Fruit fly (Drosophila melanogaster) whole organism, wandering third instar larva: ENCODE measurements around the gene mAChR-C.

Source experiments
- CG9705 ChIP-seq: fragments of 200-800 bp; sonication (Bioruptor generic); optimal IDR thresholded peaks from 2 replicates; lab custom pipeline; 2018; ENCODE audit warnings: missing biosample characterization, mild to moderate bottlenecking, missing genetic modification characterization
- GATAd ChIP-seq: sonication (Bioruptor generic); optimal IDR thresholded peaks from 2 replicates; lab custom pipeline; 2016; ENCODE audit warnings: missing biosample characterization, missing genetic modification characterization
- Hnf4 ChIP-seq: fragments of 200-800 bp; sonication (Bioruptor generic); optimal IDR thresholded peaks from 2 replicates; lab custom pipeline; 2016; ENCODE audit warnings: missing biosample characterization, mild to moderate bottlenecking, missing genetic modification characterization
- Hr78 ChIP-seq: fragments of >200 bp; optimal IDR thresholded peaks from 2 replicates; lab custom pipeline; 2017; ENCODE audit warnings: missing biosample characterization, missing genetic modification characterization
- Mio ChIP-seq: sonication (Bioruptor generic); optimal IDR thresholded peaks from 2 replicates; lab custom pipeline; 2016; ENCODE audit warnings: missing biosample characterization, missing genetic modification characterization
- Myc ChIP-seq: fragments of >200 bp; optimal IDR thresholded peaks from 2 replicates; lab custom pipeline; 2017
- br ChIP-seq: fragments of 200-800 bp; sonication (Bioruptor generic); optimal IDR thresholded peaks from 2 replicates; lab custom pipeline; 2016; ENCODE audit warnings: missing biosample characterization, missing genetic modification characterization
- ey ChIP-seq: fragments of 200-800 bp; sonication (Bioruptor generic); optimal IDR thresholded peaks from 2 replicates; lab custom pipeline; 2016; ENCODE audit warnings: missing biosample characterization, missing genetic modification characterization
- foxo ChIP-seq, 2 experiments: fragments of 200-800 bp; sonication (Bioruptor generic); optimal IDR thresholded peaks; 2 replicates in 1 of 2; 3 replicates in 1 of 2; lab custom pipeline; 2016 to 2017; ENCODE audit warnings: missing biosample characterization in 2 of 2, missing genetic modification characterization in 2 of 2
- h ChIP-seq: fragments of 200-800 bp; sonication (Bioruptor generic); optimal IDR thresholded peaks from 3 replicates; lab custom pipeline; 2016; ENCODE audit warnings: missing biosample characterization, mild to moderate bottlenecking, missing genetic modification characterization
- pan ChIP-seq: fragments of >200 bp; optimal IDR thresholded peaks from 2 replicates; lab custom pipeline; 2017
- usp ChIP-seq: fragments of >200 bp; optimal IDR thresholded peaks from 2 replicates; lab custom pipeline; 2017; ENCODE audit warnings: missing biosample characterization, missing genetic modification characterization

dm6 chrX:6824203-6824602, 8.3 kb downstream of the mAChR-C start, which contains the start of gene nonC:
- TF ChIP-seq foxo (GFP tag; optimal IDR thresholded peaks at IDR 0.05; lab: Kevin White, UChicago) = no peak
- TF ChIP-seq h (GFP tag; lab: Kevin White, UChicago) = no peak
- no peak for TF ChIP-seq Hr78
- no peak for TF ChIP-seq usp (GFP tag; lab: Kevin White, UChicago)
- TF ChIP-seq GATAd = no peak
- no peak for TF ChIP-seq CG9705 (GFP tag; lab: Kevin White, UChicago)
- peak; percentile 93 for TF ChIP-seq Myc (lab: Kevin White, UChicago)
- no peak for TF ChIP-seq br (GFP tag; lab: Kevin White, UChicago)
- no peak for TF ChIP-seq Hnf4 (GFP tag; lab: Kevin White, UChicago)
- no peak for TF ChIP-seq Mio (GFP tag; lab: Kevin White, UChicago)
- TF ChIP-seq pan (lab: Kevin White, UChicago) = no peak
- TF ChIP-seq ey (GFP tag; lab: Kevin White, UChicago) = no peak
